Worm (Caenorhabditis elegans): ENCODE results near the gene mec-15.

Gene mec-15

ce11 chrII:10203765-10204164, 35.7 kb downstream of the mec-15 start:
- peak; percentile 95 for TF ChIP-seq blmp-1 (tag; optimal IDR thresholded peaks at IDR 0.05)
- TF ChIP-seq dsc-1 (tag; optimal IDR thresholded peaks at IDR 0.05), result no peak

DNA sequence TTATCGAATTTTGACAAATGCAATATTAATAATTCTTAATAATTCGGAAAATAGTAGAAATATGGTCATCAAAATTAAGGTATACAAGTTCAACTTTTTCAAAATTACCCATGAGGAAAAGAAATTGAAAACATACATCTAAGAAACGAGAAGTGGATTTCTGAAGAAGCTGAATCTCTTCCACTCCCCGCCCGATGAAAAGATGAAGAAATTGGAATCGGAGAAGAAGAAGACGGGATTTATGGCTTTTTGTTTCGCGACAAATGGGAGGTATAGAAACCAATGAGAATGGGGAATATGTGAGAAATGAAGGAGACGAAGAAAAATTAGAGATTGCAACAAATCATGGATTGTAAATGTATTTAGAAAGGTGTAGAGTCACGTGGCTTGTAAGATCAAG, 36.4 kb downstream of the mec-15 start:
- no peak for TF ChIP-seq ama-1 (optimal IDR thresholded peaks at IDR 0.05)
- no peak for TF ChIP-seq ceh-90 (tag; optimal IDR thresholded peaks at IDR 0.05)
- no peak for TF ChIP-seq lsy-2 (tag; optimal IDR thresholded peaks at IDR 0.05)
- TF ChIP-seq unc-130 (tag; optimal IDR thresholded peaks at IDR 0.05), result no peak
- no peak for TF ChIP-seq nhr-90 (tag; optimal IDR thresholded peaks at IDR 0.05; ENCODE audit: poor library complexity)
- TF ChIP-seq nhr-71 (tag; optimal IDR thresholded peaks at IDR 0.05), result peak; percentile 46
- TF ChIP-seq efl-3 (GFP tag; optimal IDR thresholded peaks at IDR 0.05), result no peak
- TF ChIP-seq F16B12.6 (tag; optimal IDR thresholded peaks at IDR 0.05), result no peak
- TF ChIP-seq fkh-4 (tag; optimal IDR thresholded peaks at IDR 0.05; ENCODE audit: borderline replicate concordance), result no peak
- TF ChIP-seq unc-30 (tag; optimal IDR thresholded peaks at IDR 0.05), result no peak
- TF ChIP-seq ces-1 (GFP tag; optimal IDR thresholded peaks at IDR 0.05), result no peak
- TF ChIP-seq C16A3.4 (tag; optimal IDR thresholded peaks at IDR 0.05), result no peak
- no peak for TF ChIP-seq lin-39 (tag; optimal IDR thresholded peaks at IDR 0.05)
- TF ChIP-seq nhr-85 (tag), result no peak
- no peak for TF ChIP-seq pqm-1 (tag; optimal IDR thresholded peaks at IDR 0.05)
- TF ChIP-seq rnt-1 (tag; optimal IDR thresholded peaks at IDR 0.05), result peak; percentile 43
- no peak for TF ChIP-seq lin-15B (tag; optimal IDR thresholded peaks at IDR 0.05)
- TF ChIP-seq tlp-1 (tag; optimal IDR thresholded peaks at IDR 0.05), result no peak
- TF ChIP-seq mdl-1 (tag; optimal IDR thresholded peaks at IDR 0.05), result no peak
- TF ChIP-seq lin-14 (GFP tag; optimal IDR thresholded peaks at IDR 0.05), result no peak
- no peak for TF ChIP-seq fkh-10 (GFP tag; optimal IDR thresholded peaks at IDR 0.05)
- TF ChIP-seq fos-1 (tag; optimal IDR thresholded peaks at IDR 0.05), result no peak
- no peak for TF ChIP-seq nhr-47 (tag; optimal IDR thresholded peaks at IDR 0.05)
- no peak for TF ChIP-seq efl-1 (optimal IDR thresholded peaks at IDR 0.05)
- TF ChIP-seq efl-1 (GFP tag; optimal IDR thresholded peaks at IDR 0.05 in 1 of 2), result no peak
- no peak for TF ChIP-seq pag-3 (tag; optimal IDR thresholded peaks at IDR 0.05; ENCODE audit: borderline replicate concordance, insufficient read depth)
- TF ChIP-seq fkh-8 (tag; optimal IDR thresholded peaks at IDR 0.05), result no peak
- TF ChIP-seq egl-27 (tag; optimal IDR thresholded peaks at IDR 0.05), result no peak
- peak; percentile 53 for TF ChIP-seq blmp-1 (tag; optimal IDR thresholded peaks at IDR 0.05)
- TF ChIP-seq dsc-1 (tag; optimal IDR thresholded peaks at IDR 0.05), result peak; percentile 54
- no peak for TF ChIP-seq elt-3 (tag; optimal IDR thresholded peaks at IDR 0.05)
- TF ChIP-seq mab-9 (GFP tag; IDR thresholded peaks at IDR 0.05), result no peak
- TF ChIP-seq nhr-84 (tag; optimal IDR thresholded peaks at IDR 0.05), result no peak
- no peak for TF ChIP-seq aly-2 (tag; optimal IDR thresholded peaks at IDR 0.05)
- TF ChIP-seq xbp-1 (tag; optimal IDR thresholded peaks at IDR 0.05), result no peak

- TF ChIP-seq ceh-82 (tag; optimal IDR thresholded peaks at IDR 0.05) (peak in 1 of 3 experiments; percentile 27), sox-4 (tag; optimal IDR thresholded peaks at IDR 0.05) (no peak), unc-30 (tag; optimal IDR thresholded peaks at IDR 0.05) (no peak), skn-1 (tag; optimal IDR thresholded peaks at IDR 0.05) (no peak), dsc-1 (tag; optimal IDR thresholded peaks at IDR 0.05) (peak; percentile 27), lin-14 (GFP tag; optimal IDR thresholded peaks at IDR 0.05) (peak; percentile 53), unc-86 (tag; optimal IDR thresholded peaks at IDR 0.05) (no peak), ama-1 (optimal IDR thresholded peaks at IDR 0.05) (no peak), mab-9 (GFP tag; IDR thresholded peaks at IDR 0.05) (no peak), Y116A8C.19 (tag; optimal IDR thresholded peaks at IDR 0.05; ENCODE audit: borderline replicate concordance) (no peak), mdl-1 (tag; optimal IDR thresholded peaks at IDR 0.05) (peak in 1 of 2 experiments; percentile 8), ceh-90 (tag; optimal IDR thresholded peaks at IDR 0.05) (no peak), rnt-1 (tag; optimal IDR thresholded peaks at IDR 0.05) (peak; percentile 41), ces-1 (GFP tag; optimal IDR thresholded peaks at IDR 0.05) (no peak), alr-1 (tag; optimal IDR thresholded peaks at IDR 0.05; ENCODE audit: borderline replicate concordance) (no peak), efl-1 (optimal IDR thresholded peaks at IDR 0.05) (peak in 1 of 2 experiments; percentile 26), efl-1 (GFP tag; optimal IDR thresholded peaks at IDR 0.05 in 1 of 2) (peak in 1 of 2 experiments; percentile 47), unc-98 (GFP tag; IDR thresholded peaks at IDR 0.05) (no peak), ztf-11 (tag; optimal IDR thresholded peaks at IDR 0.05) (no peak), lin-35 (GFP tag; optimal IDR thresholded peaks at IDR 0.05) (peak in 1 of 2 experiments; percentile 11), fos-1 (tag; optimal IDR thresholded peaks at IDR 0.05) (no peak), nhr-11 (tag; optimal IDR thresholded peaks at IDR 0.05) (peak; percentile 26), nhr-71 (tag; optimal IDR thresholded peaks at IDR 0.05) (peak; percentile 5), lsy-2 (tag; optimal IDR thresholded peaks at IDR 0.05) (no peak), C34B4.2 (tag; optimal IDR thresholded peaks at IDR 0.05) (no peak), nhr-47 (tag; optimal IDR thresholded peaks at IDR 0.05) (peak; percentile 7)
These were observed 37.2 kb downstream of the mec-15 start for ce11 chrII:10202275-10202674.
